Worm (Caenorhabditis elegans) whole organism, early embryonic: ENCODE data around the gene eif-3.K.

Experiments
- aly-1 ChIP-seq: sonication (generic microtip); optimal IDR thresholded peaks from 2 replicates; lab custom pipeline; 2016; ENCODE audit warnings: missing genetic modification characterization, missing compliant biosample characterization
- ama-1 ChIP-seq: fragments of 150-350 bp; optimal IDR thresholded peaks from 2 replicates; lab custom pipeline; 2014
- ceh-36 ChIP-seq: sonication (generic microtip); optimal IDR thresholded peaks from 2 replicates; lab custom pipeline; 2016; ENCODE audit warnings: missing genetic modification characterization, inconsistent platforms, missing compliant biosample characterization
- ets-7 ChIP-seq: sonication (generic microtip); optimal IDR thresholded peaks from 2 replicates; lab custom pipeline; 2016; ENCODE audit warnings: missing genotype, missing genetic modification characterization, missing compliant biosample characterization
- flt-1 ChIP-seq: fragments of 200-800 bp; sonication (Bioruptor generic); IDR thresholded peaks from 2 replicates; pipeline ENCODE4 v1.3.6; 2022; ENCODE audit warnings: missing genetic modification characterization, missing compliant biosample characterization
- hmbx-1 ChIP-seq: sonication (generic microtip); optimal IDR thresholded peaks from 2 replicates; lab custom pipeline; 2016; ENCODE audit warnings: mild to moderate bottlenecking, missing genetic modification characterization, missing compliant biosample characterization
- hmg-4 ChIP-seq: fragments of 200-800 bp; sonication (Bioruptor generic); optimal IDR thresholded peaks from 2 replicates; lab custom pipeline; 2018; ENCODE audit warnings: mild to moderate bottlenecking, missing genetic modification characterization, missing compliant biosample characterization
- scrt-1 ChIP-seq: fragments of 200-800 bp; sonication (Bioruptor generic); IDR thresholded peaks from 2 replicates; pipeline ENCODE4 v1.3.6; 2022; ENCODE audit warnings: missing genetic modification characterization, missing compliant biosample characterization
- sea-1 ChIP-seq: fragments of 200-800 bp; sonication (Bioruptor generic); conservative IDR thresholded peaks from 2 replicates; pipeline ENCODE4 v1.3.6; 2022; ENCODE audit warnings: missing genetic modification characterization, missing compliant biosample characterization
- tbx-37 ChIP-seq: fragments of 200-800 bp; sonication (Bioruptor generic); conservative IDR thresholded peaks from 2 replicates; pipeline ENCODE4 v1.3.6; 2022; ENCODE audit warnings: missing genetic modification reagents, missing genetic modification characterization, missing compliant biosample characterization
- tra-4 ChIP-seq: sonication (generic microtip); optimal IDR thresholded peaks from 2 replicates; lab custom pipeline; 2017; ENCODE audit warnings: missing genetic modification characterization, missing compliant biosample characterization

DNA sequence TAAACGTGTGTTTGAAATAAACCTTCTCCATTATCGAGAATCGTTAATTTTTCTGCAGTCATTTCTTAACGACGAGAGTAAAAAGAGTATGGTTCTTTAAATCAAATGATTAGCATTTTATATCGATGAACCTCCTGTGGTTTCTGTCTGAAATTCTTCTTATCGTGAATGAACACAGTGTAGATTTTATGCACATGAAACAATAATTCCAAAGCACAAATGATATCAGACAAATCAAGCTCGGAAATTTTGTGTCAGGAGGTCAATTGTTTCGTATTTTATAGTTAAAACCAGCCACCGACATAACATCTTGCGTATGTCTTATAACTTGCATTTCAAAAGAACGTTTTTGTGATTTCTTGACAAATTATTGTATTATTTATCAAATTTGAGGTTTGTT, 16.7 kb upstream of the eif-3.K start, which contains the start of gene T16G1.6:
- no peak for TF ChIP-seq ceh-36 (tag; lab: Kevin White, UChicago)
- TF ChIP-seq tbx-37 = no peak
- TF ChIP-seq flt-1 (GFP tag; lab: Robert Waterston, UW) = no peak
- no peak for TF ChIP-seq scrt-1 (GFP tag; lab: Robert Waterston, UW)
- TF ChIP-seq hmg-4 (GFP tag; lab: Kevin White, UChicago) = no peak
- TF ChIP-seq ama-1 (lab: Kevin White, UChicago) = no peak
- no peak for TF ChIP-seq tra-4 (tag; lab: Kevin White, UChicago)
- TF ChIP-seq hmbx-1 (tag; lab: Kevin White, UChicago) = no peak
- no peak for TF ChIP-seq sea-1 (GFP tag; lab: Robert Waterston, UW)
- no peak for TF ChIP-seq aly-1 (tag; lab: Kevin White, UChicago)
- no peak for TF ChIP-seq ets-7
